Fruit fly (Drosophila melanogaster): ENCODE measurements around the gene Septin4.

DNA sequence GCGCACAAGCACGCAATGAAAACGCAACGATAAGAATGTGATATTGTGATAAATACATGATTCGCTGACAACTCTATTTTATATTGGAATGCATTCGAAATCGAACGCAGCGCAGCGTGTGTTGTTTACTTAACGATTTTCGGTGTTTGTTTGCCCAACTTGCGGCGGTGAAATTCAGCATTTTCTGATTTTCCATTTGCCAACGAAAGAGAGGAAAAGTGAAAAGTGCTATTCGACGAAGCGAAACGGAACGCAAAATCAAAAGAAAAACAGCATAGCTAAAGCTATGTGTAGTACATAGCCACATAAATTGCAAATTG lies 53.9 kb downstream of the Septin4 start:
- TF ChIP-seq CTCF (optimal IDR thresholded peaks at IDR 0.05) (no peak), CG8478 (optimal IDR thresholded peaks at IDR 0.05) (no peak)

Measured in S2 (cell line).